Fruit fly (Drosophila melanogaster) whole organism, embryonic: ENCODE measurements around the gene Ilk.

Experiments
- Atf3 ChIP-seq: fragments of 200-800 bp; sonication (Bioruptor generic); optimal IDR thresholded peaks from 3 replicates; lab custom pipeline; 2016; ENCODE audit warnings: missing biosample characterization, missing genetic modification characterization
- CG10431 ChIP-seq: fragments of 200-800 bp; sonication (Bioruptor generic); optimal IDR thresholded peaks from 3 replicates; lab custom pipeline; 2018; ENCODE audit warnings: missing biosample characterization, mild to moderate bottlenecking, missing genetic modification characterization
- CG10565 ChIP-seq: fragments of 200-800 bp; sonication (Bioruptor generic); optimal IDR thresholded peaks from 3 replicates; lab custom pipeline; 2016; ENCODE audit warnings: missing biosample characterization, mild to moderate bottlenecking, missing genetic modification characterization
- CG10959 ChIP-seq: fragments of 200-800 bp; sonication (Bioruptor generic); IDR thresholded peaks from 2 replicates; pipeline ENCODE4 v1.3.6; 2022; ENCODE audit warnings: missing biosample characterization, missing genetic modification characterization
- CG10979 ChIP-seq: fragments of 200-800 bp; sonication (Bioruptor generic); optimal IDR thresholded peaks from 2 replicates; lab custom pipeline; 2018; ENCODE audit warnings: missing biosample characterization, mild to moderate bottlenecking, missing genetic modification characterization, moderate library complexity
- CG12219 ChIP-seq: fragments of 200-800 bp; sonication (Bioruptor generic); optimal IDR thresholded peaks from 3 replicates; lab custom pipeline; 2018; ENCODE audit warnings: missing biosample characterization, mild to moderate bottlenecking, missing genetic modification characterization
- CG12769 ChIP-seq: fragments of 200-800 bp; sonication (Bioruptor generic); optimal IDR thresholded peaks from 2 replicates; lab custom pipeline; 2019; ENCODE audit warnings: missing biosample characterization, mild to moderate bottlenecking, missing genetic modification characterization, moderate library complexity
- CG14014 ChIP-seq: fragments of 200-800 bp; sonication (Bioruptor generic); IDR thresholded peaks from 2 replicates; pipeline ENCODE4 v1.3.6; 2022; ENCODE audit warnings: missing biosample characterization, missing genetic modification characterization
- CG14667 ChIP-seq: fragments of 200-800 bp; sonication (Bioruptor generic); IDR thresholded peaks from 2 replicates; pipeline ENCODE4 v1.3.6; 2022; ENCODE audit warnings: missing biosample characterization, missing genetic modification characterization
- CG1529 ChIP-seq: fragments of 200-800 bp; sonication (Bioruptor generic); optimal IDR thresholded peaks from 3 replicates; lab custom pipeline; 2018; ENCODE audit warnings: missing biosample characterization, missing genetic modification characterization
- CG15514 ChIP-seq: fragments of 200-800 bp; sonication (Bioruptor generic); optimal IDR thresholded peaks from 3 replicates; lab custom pipeline; 2017; ENCODE audit warnings: missing biosample characterization, missing genetic modification characterization, mild to moderate bottlenecking, moderate library complexity, missing genetic modification reagents
- CG1603 ChIP-seq: fragments of 200-800 bp; sonication (Bioruptor generic); optimal IDR thresholded peaks from 2 replicates; lab custom pipeline; 2019; ENCODE audit warnings: missing biosample characterization, mild to moderate bottlenecking, missing genetic modification characterization, moderate library complexity
- CG1647 ChIP-seq: fragments of 200-800 bp; sonication (Bioruptor generic); optimal IDR thresholded peaks from 3 replicates; lab custom pipeline; 2016; ENCODE audit warnings: missing biosample characterization, missing genetic modification characterization
- CG16813 ChIP-seq: fragments of 200-800 bp; sonication (Bioruptor generic); IDR thresholded peaks from 3 replicates; pipeline ENCODE4 v1.3.6; 2022; ENCODE audit warnings: missing biosample characterization, missing genetic modification characterization; ENCODE audit not compliant: partially characterized antibody
- CG17829 ChIP-seq: fragments of 200-800 bp; optimal IDR thresholded peaks from 2 replicates; lab custom pipeline; 2019; ENCODE audit warnings: missing biosample characterization, mild to moderate bottlenecking, missing genetic modification characterization, moderate library complexity
- CG2889 ChIP-seq: fragments of 200-800 bp; sonication (Bioruptor generic); IDR thresholded peaks from 3 replicates; pipeline ENCODE4 v1.3.6; 2022; ENCODE audit warnings: missing biosample characterization, missing genetic modification characterization
- CG31224 ChIP-seq: fragments of 200-800 bp; sonication (Bioruptor generic); IDR thresholded peaks from 2 replicates; pipeline ENCODE4 v1.3.6; 2022; ENCODE audit warnings: missing biosample characterization, missing genetic modification characterization
- CG31441 ChIP-seq: fragments of 200-800 bp; sonication (Bioruptor generic); IDR thresholded peaks from 2 replicates; pipeline ENCODE4 v1.3.6; 2022; ENCODE audit warnings: missing biosample characterization, missing genetic modification characterization
- CG32772 ChIP-seq: fragments of 200-800 bp; sonication (Bioruptor generic); IDR thresholded peaks from 2 replicates; pipeline ENCODE4 v1.3.6; 2022; ENCODE audit warnings: missing biosample characterization, missing genetic modification characterization
- CG33557 ChIP-seq: fragments of 200-800 bp; sonication (Bioruptor generic); optimal IDR thresholded peaks from 2 replicates; lab custom pipeline; 2019; ENCODE audit warnings: missing biosample characterization, mild to moderate bottlenecking, missing genetic modification characterization, moderate library complexity
- CG3407 ChIP-seq: fragments of 200-800 bp; sonication (Bioruptor generic); optimal IDR thresholded peaks from 2 replicates; lab custom pipeline; 2018; ENCODE audit warnings: missing biosample characterization, mild to moderate bottlenecking, missing genetic modification characterization
- CG3726 ChIP-seq: fragments of 200-800 bp; sonication (Bioruptor generic); IDR thresholded peaks from 3 replicates; pipeline ENCODE4, ENCODE4 v1.3.6; 2022; ENCODE audit warnings: missing biosample characterization, missing genetic modification characterization
- CG4707 ChIP-seq: fragments of 200-800 bp; sonication (Bioruptor generic); optimal IDR thresholded peaks from 2 replicates; lab custom pipeline; 2018; ENCODE audit warnings: missing biosample characterization, mild to moderate bottlenecking, missing genetic modification characterization, moderate library complexity
- CG6654 ChIP-seq: fragments of 200-800 bp; sonication (Bioruptor generic); optimal IDR thresholded peaks from 2 replicates; lab custom pipeline; 2017; ENCODE audit warnings: missing biosample characterization, mild to moderate bottlenecking, missing genetic modification characterization
- CG7839 ChIP-seq: fragments of 200-800 bp; sonication (Bioruptor generic); optimal IDR thresholded peaks from 3 replicates; lab custom pipeline; 2018; ENCODE audit warnings: missing biosample characterization, mild to moderate bottlenecking, missing genetic modification characterization, moderate library complexity
- CG7928 ChIP-seq: fragments of 200-800 bp; sonication (Bioruptor generic); optimal IDR thresholded peaks from 2 replicates; lab custom pipeline; 2017; ENCODE audit warnings: missing biosample characterization, mild to moderate bottlenecking, missing genetic modification characterization
- Dad ChIP-seq: fragments of 200-800 bp; sonication (Bioruptor generic); optimal IDR thresholded peaks from 3 replicates; lab custom pipeline; 2016; ENCODE audit warnings: missing biosample characterization, missing genetic modification characterization
- GATAe ChIP-seq: fragments of 200-800 bp; sonication (Bioruptor generic); conservative IDR thresholded peaks from 2 replicates; pipeline ENCODE4 v1.3.6; 2022; ENCODE audit warnings: missing biosample characterization, missing genetic modification characterization
- Sox102F ChIP-seq: fragments of 200-800 bp; sonication (Bioruptor generic); optimal IDR thresholded peaks from 2 replicates; lab custom pipeline; 2018; ENCODE audit warnings: missing biosample characterization, mild to moderate bottlenecking, missing genetic modification characterization, moderate library complexity
- Stat92E ChIP-seq, 3 experiments: fragments of >200 bp in 2 of 3; fragments of 200-800 bp in 1 of 3; sonication (Bioruptor generic) in 1 of 3; optimal IDR thresholded peaks; 2 replicates each; lab custom pipeline; 2017 to 2019; ENCODE audit warnings: missing biosample characterization in 3 of 3, missing genetic modification characterization in 3 of 3, mild to moderate bottlenecking in 1 of 3, moderate library complexity in 1 of 3
- Xrp1 ChIP-seq: fragments of 200-800 bp; sonication (Bioruptor generic); IDR thresholded peaks from 2 replicates; pipeline ENCODE4 v1.3.6; 2022; ENCODE audit warnings: missing biosample characterization, missing genetic modification characterization
- caup ChIP-seq: fragments of 200-800 bp; sonication (Bioruptor generic); optimal IDR thresholded peaks from 3 replicates; lab custom pipeline; 2017; ENCODE audit warnings: missing biosample characterization, mild to moderate bottlenecking, missing genetic modification characterization, moderate library complexity; ENCODE audit not compliant: severe bottlenecking
- emc ChIP-seq: fragments of 200-800 bp; sonication (Bioruptor generic); optimal IDR thresholded peaks from 2 replicates; lab custom pipeline; 2016; ENCODE audit warnings: missing biosample characterization, missing genetic modification characterization
- jigr1 ChIP-seq: fragments of 200-800 bp; sonication (Bioruptor generic); IDR thresholded peaks from 3 replicates; pipeline ENCODE4 v1.3.6; 2022; ENCODE audit warnings: missing biosample characterization, missing genetic modification characterization
- kay ChIP-seq: fragments of 200-800 bp; sonication (Bioruptor generic); optimal IDR thresholded peaks from 2 replicates; lab custom pipeline; 2016; ENCODE audit warnings: missing biosample characterization, missing genetic modification characterization
- mam ChIP-seq: fragments of 200-800 bp; sonication (Bioruptor generic); optimal IDR thresholded peaks from 3 replicates; lab custom pipeline; 2016; ENCODE audit warnings: missing biosample characterization, missing genetic modification characterization
- mirr ChIP-seq: fragments of 200-800 bp; sonication (Bioruptor generic); optimal IDR thresholded peaks from 3 replicates; lab custom pipeline; 2018; ENCODE audit warnings: missing biosample characterization, mild to moderate bottlenecking, missing genetic modification characterization
- pita ChIP-seq: fragments of 200-800 bp; sonication (Bioruptor generic); optimal IDR thresholded peaks from 2 replicates; lab custom pipeline; 2017; ENCODE audit warnings: missing biosample characterization, mild to moderate bottlenecking, missing genetic modification characterization
- pum ChIP-seq: fragments of 200-800 bp; sonication (Bioruptor generic); optimal IDR thresholded peaks from 2 replicates; lab custom pipeline; 2016; ENCODE audit warnings: missing biosample characterization, missing genetic modification characterization
- schlank ChIP-seq: fragments of 200-800 bp; sonication (Bioruptor generic); optimal IDR thresholded peaks from 2 replicates; lab custom pipeline; 2018; ENCODE audit warnings: missing biosample characterization, mild to moderate bottlenecking, missing genetic modification characterization
- sens ChIP-seq: fragments of 200-800 bp; sonication (Bioruptor generic); peaks from one replicate; lab custom pipeline; 2016; ENCODE audit warnings: missing biosample characterization, missing genetic modification characterization
- tll ChIP-seq, 2 experiments: fragments of 200-800 bp in 1 of 2; fragments of >200 bp in 1 of 2; sonication (Bioruptor generic) in 1 of 2; optimal IDR thresholded peaks; 2 replicates each; lab custom pipeline; 2017 to 2019; ENCODE audit warnings: missing biosample characterization in 2 of 2, missing genetic modification characterization in 2 of 2, mild to moderate bottlenecking in 1 of 2, moderate library complexity in 1 of 2
- unpg ChIP-seq: fragments of 200-800 bp; sonication (Bioruptor generic); optimal IDR thresholded peaks from 3 replicates; lab custom pipeline; 2018; ENCODE audit warnings: missing biosample characterization, mild to moderate bottlenecking, missing genetic modification characterization, moderate library complexity
- usp ChIP-seq: fragments of >200 bp; optimal IDR thresholded peaks from 2 replicates; lab custom pipeline; 2017; ENCODE audit warnings: missing biosample characterization, missing genetic modification characterization
- vvl ChIP-seq: fragments of 200-800 bp; sonication (Bioruptor generic); IDR thresholded peaks from 2 replicates; pipeline ENCODE4 v1.3.6; 2022; ENCODE audit warnings: missing biosample characterization, missing genetic modification characterization
- wor ChIP-seq: fragments of 200-800 bp; sonication (Bioruptor generic); IDR thresholded peaks from 2 replicates; pipeline ENCODE4 v1.3.6; 2022; ENCODE audit warnings: missing biosample characterization, missing genetic modification characterization

Gene Ilk

DNA sequence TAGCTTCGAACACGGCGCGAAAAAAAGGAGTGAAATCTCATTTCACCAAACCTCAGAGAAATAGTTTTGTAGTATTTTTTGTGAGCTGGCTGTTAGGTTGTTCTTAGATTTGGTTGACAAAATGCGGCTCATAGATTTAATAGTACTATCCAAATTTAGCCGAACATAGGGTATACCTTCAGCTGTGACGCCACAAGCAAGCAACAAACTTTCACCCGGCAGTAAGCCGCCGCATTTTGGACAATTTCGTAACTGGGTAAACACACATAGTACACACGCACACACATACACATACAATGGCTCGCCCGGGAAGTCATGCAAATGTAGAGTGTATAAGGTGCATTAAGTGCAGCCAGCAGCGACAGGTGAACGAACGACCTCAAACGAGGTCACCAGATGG lies 42.6 kb downstream of the Ilk start (continued):
- TF ChIP-seq CG10431 (GFP tag; lab: Kevin White, UChicago): peak; percentile 11
- TF ChIP-seq CG31441: 0 out of 2 replicates have a peak, but pooled peaks have one; percentile 14
- TF ChIP-seq schlank (tag; lab: Kevin White, UChicago): no peak
- no peak for TF ChIP-seq CG14667 (GFP tag; lab: Robert Waterston, UW)
- no peak for TF ChIP-seq CG16813 (GFP tag; lab: Robert Waterston, UW)
- no peak for TF ChIP-seq CG7839 (tag; lab: Kevin White, UChicago)
- TF ChIP-seq CG2889: no peak
- TF ChIP-seq CG32772 (GFP tag; lab: Robert Waterston, UW): peak; percentile 13; the same call in 1 of the 2 replicates
- TF ChIP-seq CG31224 (GFP tag; lab: Robert Waterston, UW): no peak
- no peak for TF ChIP-seq CG12769 (tag; lab: Kevin White, UChicago)
- TF ChIP-seq kay (GFP tag; lab: Kevin White, UChicago): no peak
- TF ChIP-seq CG10959 (GFP tag; lab: Robert Waterston, UW): no peak
- TF ChIP-seq CG17829 (tag; lab: Kevin White, UChicago): no peak
- no peak for TF ChIP-seq usp (GFP tag; lab: Kevin White, UChicago)
- 0 out of 2 replicates have a peak, but pooled peaks have one; percentile 14 for TF ChIP-seq wor (GFP tag; lab: Robert Waterston, UW)
- TF ChIP-seq CG15514 (GFP tag; lab: Kevin White, UChicago): no peak
- TF ChIP-seq GATAe (GFP tag; lab: Robert Waterston, UW): no peak
- TF ChIP-seq sens (GFP tag; lab: Kevin White, UChicago): peak; percentile 86
- TF ChIP-seq mam (GFP tag; lab: Kevin White, UChicago): no peak
- TF ChIP-seq unpg (GFP tag; lab: Kevin White, UChicago): no peak
- TF ChIP-seq Sox102F: peak; percentile 65
- TF ChIP-seq mirr (GFP tag; lab: Kevin White, UChicago): no peak
- TF ChIP-seq CG33557 (GFP tag; lab: Kevin White, UChicago): no peak
- no peak for TF ChIP-seq tll (GFP tag; optimal IDR thresholded peaks at IDR 0.05; lab: Kevin White, UChicago)
- 0 out of 2 replicates have a peak, but pooled peaks have one; percentile 6 for TF ChIP-seq Xrp1 (GFP tag; lab: Robert Waterston, UW)
- TF ChIP-seq CG10565: no peak
- TF ChIP-seq pum (GFP tag; lab: Kevin White, UChicago): no peak
- no peak for TF ChIP-seq CG3726
- no peak for TF ChIP-seq CG14014 (GFP tag; lab: Robert Waterston, UW)
- peak; percentile 34 for TF ChIP-seq CG1529
- no peak for TF ChIP-seq Atf3
- no peak for TF ChIP-seq Dad (GFP tag; lab: Kevin White, UChicago)
- TF ChIP-seq CG12219 (GFP tag; lab: Kevin White, UChicago): peak; percentile 19
- TF ChIP-seq CG1647 (GFP tag; lab: Kevin White, UChicago): no peak
- TF ChIP-seq jigr1 (GFP tag; lab: Robert Waterston, UW): no peak
- TF ChIP-seq pita (GFP tag; lab: Kevin White, UChicago): no peak
- TF ChIP-seq CG7928 (GFP tag; lab: Kevin White, UChicago): no peak
- peak; percentile 9 for TF ChIP-seq CG6654 (GFP tag; lab: Kevin White, UChicago)
- TF ChIP-seq CG1603 (tag; lab: Kevin White, UChicago): peak; percentile 57
- no peak for TF ChIP-seq emc
- TF ChIP-seq CG4707 (GFP tag; lab: Kevin White, UChicago): peak; percentile 21
- no peak for TF ChIP-seq caup (GFP tag; lab: Kevin White, UChicago)
- TF ChIP-seq Stat92E (GFP tag; optimal IDR thresholded peaks at IDR 0.05; lab: Kevin White, UChicago): no peak
- TF ChIP-seq CG10979 (tag; lab: Kevin White, UChicago): no peak
- peak; percentile 26 for TF ChIP-seq CG3407
- no peak for TF ChIP-seq vvl (GFP tag; lab: Robert Waterston, UW)
